Fruit fly (Drosophila melanogaster) whole organism, embryonic: Measurements from ENCODE around the gene Ubqn.

Experiments used
- Antp ChIP-seq: fragments of 200-800 bp; sonication (Bioruptor generic); optimal IDR thresholded peaks from 3 replicates; lab custom pipeline; 2016; ENCODE audit warnings: missing biosample characterization, missing genetic modification characterization
- CG10274 ChIP-seq: fragments of 200-800 bp; sonication (Bioruptor generic); optimal IDR thresholded peaks from 3 replicates; lab custom pipeline; 2017; ENCODE audit warnings: missing biosample characterization, mild to moderate bottlenecking, missing genetic modification characterization
- CG10959 ChIP-seq: fragments of 200-800 bp; sonication (Bioruptor generic); IDR thresholded peaks from 2 replicates; pipeline ENCODE4 v1.3.6; 2022; ENCODE audit warnings: missing biosample characterization, missing genetic modification characterization
- CG11247 ChIP-seq: fragments of 200-800 bp; sonication (Bioruptor generic); IDR thresholded peaks from 2 replicates; pipeline ENCODE4 v1.3.6; 2022; ENCODE audit warnings: missing biosample characterization, missing genetic modification characterization
- CG13775 ChIP-seq: fragments of 200-800 bp; sonication (Bioruptor generic); optimal IDR thresholded peaks from 3 replicates; lab custom pipeline; 2017; ENCODE audit warnings: missing biosample characterization, mild to moderate bottlenecking, missing genetic modification characterization
- CG18262 ChIP-seq: fragments of 200-800 bp; optimal IDR thresholded peaks from 3 replicates; lab custom pipeline; 2019; ENCODE audit warnings: missing biosample characterization, mild to moderate bottlenecking, missing genetic modification characterization, moderate library complexity
- CG2120 ChIP-seq: fragments of 200-800 bp; sonication (Bioruptor generic); optimal IDR thresholded peaks from 3 replicates; lab custom pipeline; 2016; ENCODE audit warnings: missing biosample characterization, missing genetic modification characterization
- CG32767 ChIP-seq: fragments of 200-800 bp; sonication (Bioruptor generic); IDR thresholded peaks from 2 replicates; pipeline ENCODE4 v1.3.6; 2022; ENCODE audit warnings: missing biosample characterization, missing genetic modification characterization
- CG34224 ChIP-seq: fragments of 200-800 bp; sonication (Bioruptor generic); IDR thresholded peaks from 3 replicates; pipeline ENCODE4 v1.3.6; 2022; ENCODE audit warnings: missing biosample characterization, missing genetic modification characterization; ENCODE audit not compliant: partially characterized antibody
- CG34376 ChIP-seq: fragments of 200-800 bp; sonication (Bioruptor generic); optimal IDR thresholded peaks from 2 replicates; lab custom pipeline; 2018; ENCODE audit warnings: missing biosample characterization, mild to moderate bottlenecking, missing genetic modification characterization
- CG6683 ChIP-seq: fragments of 200-800 bp; sonication (Bioruptor generic); optimal IDR thresholded peaks from 2 replicates; lab custom pipeline; 2017; ENCODE audit warnings: missing biosample characterization, mild to moderate bottlenecking, missing genetic modification characterization, missing genetic modification reagents
- CG6791 ChIP-seq: fragments of 200-800 bp; sonication (Bioruptor generic); IDR thresholded peaks from 3 replicates; pipeline ENCODE4 v1.3.6; 2022; ENCODE audit warnings: missing biosample characterization, missing genetic modification characterization; ENCODE audit not compliant: partially characterized antibody
- CG7556 ChIP-seq: fragments of 200-800 bp; sonication (Bioruptor generic); optimal IDR thresholded peaks from 2 replicates; lab custom pipeline; 2017; ENCODE audit warnings: missing biosample characterization, mild to moderate bottlenecking, missing genetic modification characterization
- CG7786 ChIP-seq: fragments of 200-800 bp; sonication (Bioruptor generic); optimal IDR thresholded peaks from 2 replicates; lab custom pipeline; 2016; ENCODE audit warnings: missing biosample characterization, missing genetic modification characterization
- CG8281 ChIP-seq: fragments of 200-800 bp; sonication (Bioruptor generic); optimal IDR thresholded peaks from 2 replicates; lab custom pipeline; 2018; ENCODE audit warnings: missing biosample characterization, mild to moderate bottlenecking, missing genetic modification characterization, moderate library complexity
- CG9215 ChIP-seq: fragments of 200-800 bp; sonication (Bioruptor generic); IDR thresholded peaks from 2 replicates; pipeline ENCODE4 v1.3.6; 2022; ENCODE audit warnings: missing biosample characterization, missing genetic modification characterization
- CG9727 ChIP-seq: fragments of 200-800 bp; sonication (Bioruptor generic); optimal IDR thresholded peaks from 3 replicates; lab custom pipeline; 2017; ENCODE audit warnings: missing biosample characterization, mild to moderate bottlenecking, missing genetic modification characterization
- CkIIα-i1 ChIP-seq: fragments of 200-800 bp; sonication (Bioruptor generic); IDR thresholded peaks from 2 replicates; pipeline ENCODE4 v1.3.6; 2022; ENCODE audit warnings: missing biosample characterization, missing genetic modification characterization
- Fer3 ChIP-seq: fragments of 200-800 bp; sonication (Bioruptor generic); optimal IDR thresholded peaks from 2 replicates; lab custom pipeline; 2018; ENCODE audit warnings: missing biosample characterization, mild to moderate bottlenecking, missing genetic modification characterization, moderate library complexity
- Hr78 ChIP-seq, 2 experiments: fragments of 200-800 bp in 1 of 2; fragments of >200 bp in 1 of 2; sonication (Bioruptor generic) in 1 of 2; optimal IDR thresholded peaks; 2 replicates each; lab custom pipeline; 2017 to 2019; ENCODE audit warnings: missing biosample characterization in 2 of 2, missing genetic modification characterization in 2 of 2, mild to moderate bottlenecking in 1 of 2, moderate library complexity in 1 of 2
- Med ChIP-seq: fragments of 200-800 bp; sonication (Bioruptor generic); peaks from one replicate; lab custom pipeline; 2016; ENCODE audit warnings: missing biosample characterization, missing genetic modification characterization, mild to moderate bottlenecking, inconsistent platforms, moderate library complexity
- Oli ChIP-seq: fragments of 200-800 bp; sonication (Bioruptor generic); optimal IDR thresholded peaks from 2 replicates; lab custom pipeline; 2018; ENCODE audit warnings: missing biosample characterization, mild to moderate bottlenecking, missing genetic modification characterization, moderate library complexity
- Pdp1 ChIP-seq, 2 experiments: fragments of 200-800 bp; sonication (Bioruptor generic); optimal IDR thresholded peaks; 3 replicates each; lab custom pipeline; 2016; ENCODE audit warnings: missing biosample characterization in 2 of 2, missing genetic modification characterization in 2 of 2, mild to moderate bottlenecking in 1 of 2, moderate library complexity in 1 of 2
- Poxn ChIP-seq: fragments of 200-800 bp; sonication (Bioruptor generic); IDR thresholded peaks from 2 replicates; pipeline ENCODE4 v1.3.6; 2022; ENCODE audit warnings: missing biosample characterization, missing genetic modification characterization
- Ptx1 ChIP-seq: fragments of 200-800 bp; sonication (Bioruptor generic); IDR thresholded peaks from 2 replicates; pipeline ENCODE4 v1.3.6; 2022; ENCODE audit warnings: missing biosample characterization, missing genetic modification characterization
- Ravus ChIP-seq: fragments of 200-800 bp; sonication (Bioruptor generic); IDR thresholded peaks from 2 replicates; pipeline ENCODE4 v1.3.6; 2022; ENCODE audit warnings: missing biosample characterization, missing genetic modification characterization
- Scr ChIP-seq: fragments of 200-800 bp; sonication (Bioruptor generic); IDR thresholded peaks from 2 replicates; pipeline ENCODE4 v1.3.6; 2022; ENCODE audit warnings: missing biosample characterization, missing genetic modification characterization; ENCODE audit not compliant: partially characterized antibody
- Sin3A ChIP-seq: fragments of >200 bp; optimal IDR thresholded peaks from 2 replicates; lab custom pipeline; 2018
- Sry-δ ChIP-seq: fragments of 200-800 bp; sonication (Bioruptor generic); optimal IDR thresholded peaks from 2 replicates; lab custom pipeline; 2016; ENCODE audit warnings: missing biosample characterization, missing genetic modification characterization
- ab ChIP-seq: fragments of 200-800 bp; sonication (Bioruptor generic); optimal IDR thresholded peaks from 2 replicates; lab custom pipeline; 2016; ENCODE audit warnings: missing biosample characterization, missing genetic modification characterization
- ato ChIP-seq: fragments of 200-800 bp; sonication (Bioruptor generic); IDR thresholded peaks from 2 replicates; pipeline ENCODE4 v1.3.6; 2022; ENCODE audit warnings: missing biosample characterization, missing genetic modification characterization; ENCODE audit not compliant: partially characterized antibody
- cato ChIP-seq: fragments of 200-800 bp; sonication (Bioruptor generic); optimal IDR thresholded peaks from 2 replicates; lab custom pipeline; 2016; ENCODE audit warnings: missing biosample characterization, missing genetic modification characterization, borderline replicate concordance
- dmrt11E ChIP-seq: fragments of 200-800 bp; sonication (Bioruptor generic); optimal IDR thresholded peaks from 3 replicates; lab custom pipeline; 2018; ENCODE audit warnings: missing biosample characterization, mild to moderate bottlenecking, missing genetic modification characterization, moderate library complexity
- eve ChIP-seq, 2 experiments: fragments of >200 bp; optimal IDR thresholded peaks; 2 replicates each; lab custom pipeline; 2017; ENCODE audit warnings: missing biosample characterization in 2 of 2, missing genetic modification characterization in 2 of 2
- eyg ChIP-seq: fragments of 200-800 bp; sonication (Bioruptor generic); optimal IDR thresholded peaks from 3 replicates; lab custom pipeline; 2016; ENCODE audit warnings: missing biosample characterization, missing genetic modification characterization
- fd64A ChIP-seq: fragments of 200-800 bp; sonication (Bioruptor generic); optimal IDR thresholded peaks from 3 replicates; lab custom pipeline; 2018; ENCODE audit warnings: missing biosample characterization, mild to moderate bottlenecking, missing genetic modification characterization
- gem ChIP-seq: fragments of 200-800 bp; sonication (Bioruptor generic); optimal IDR thresholded peaks from 2 replicates; lab custom pipeline; 2019; ENCODE audit warnings: missing biosample characterization, mild to moderate bottlenecking, missing genetic modification characterization, moderate library complexity
- gfzf ChIP-seq: fragments of 200-800 bp; sonication (Bioruptor generic); optimal IDR thresholded peaks from 2 replicates; lab custom pipeline; 2016; ENCODE audit warnings: missing biosample characterization, mild to moderate bottlenecking, missing genetic modification characterization, moderate library complexity
- h ChIP-seq: fragments of >200 bp; optimal IDR thresholded peaks from 2 replicates; lab custom pipeline; 2017
- inv ChIP-seq: fragments of 200-800 bp; sonication (Bioruptor generic); IDR thresholded peaks from 2 replicates; pipeline ENCODE4 v1.3.6; 2022; ENCODE audit warnings: missing biosample characterization, missing genetic modification characterization; ENCODE audit not compliant: partially characterized antibody
- kay ChIP-seq: fragments of 200-800 bp; sonication (Bioruptor generic); optimal IDR thresholded peaks from 2 replicates; lab custom pipeline; 2016; ENCODE audit warnings: missing biosample characterization, missing genetic modification characterization
- kni ChIP-seq: fragments of 200-800 bp; sonication (Bioruptor generic); optimal IDR thresholded peaks from 3 replicates; lab custom pipeline; 2017; ENCODE audit warnings: mild to moderate bottlenecking, missing biosample characterization, missing genetic modification reagents, missing genetic modification characterization
- knrl ChIP-seq: fragments of 200-800 bp; sonication (Bioruptor generic); IDR thresholded peaks from 3 replicates; pipeline ENCODE4 v1.3.6; 2022; ENCODE audit warnings: missing biosample characterization, missing genetic modification characterization; ENCODE audit not compliant: partially characterized antibody
- mirr ChIP-seq: fragments of 200-800 bp; sonication (Bioruptor generic); optimal IDR thresholded peaks from 3 replicates; lab custom pipeline; 2018; ENCODE audit warnings: missing biosample characterization, mild to moderate bottlenecking, missing genetic modification characterization
- sna ChIP-seq: fragments of 200-800 bp; sonication (Bioruptor generic); IDR thresholded peaks from 2 replicates; pipeline ENCODE4 v1.3.6; 2022; ENCODE audit warnings: missing biosample characterization, missing genetic modification characterization; ENCODE audit not compliant: partially characterized antibody
- unc-4 ChIP-seq: fragments of 200-800 bp; sonication (Bioruptor generic); IDR thresholded peaks from 2 replicates; pipeline ENCODE4 v1.3.6; 2022; ENCODE audit warnings: missing biosample characterization, missing genetic modification characterization; ENCODE audit not compliant: partially characterized antibody
- zfh1 ChIP-seq: fragments of 200-800 bp; sonication (Bioruptor generic); IDR thresholded peaks from 3 replicates; pipeline ENCODE4 v1.3.6; 2022; ENCODE audit warnings: missing biosample characterization, missing genetic modification characterization

The Ubqn gene

DNA sequence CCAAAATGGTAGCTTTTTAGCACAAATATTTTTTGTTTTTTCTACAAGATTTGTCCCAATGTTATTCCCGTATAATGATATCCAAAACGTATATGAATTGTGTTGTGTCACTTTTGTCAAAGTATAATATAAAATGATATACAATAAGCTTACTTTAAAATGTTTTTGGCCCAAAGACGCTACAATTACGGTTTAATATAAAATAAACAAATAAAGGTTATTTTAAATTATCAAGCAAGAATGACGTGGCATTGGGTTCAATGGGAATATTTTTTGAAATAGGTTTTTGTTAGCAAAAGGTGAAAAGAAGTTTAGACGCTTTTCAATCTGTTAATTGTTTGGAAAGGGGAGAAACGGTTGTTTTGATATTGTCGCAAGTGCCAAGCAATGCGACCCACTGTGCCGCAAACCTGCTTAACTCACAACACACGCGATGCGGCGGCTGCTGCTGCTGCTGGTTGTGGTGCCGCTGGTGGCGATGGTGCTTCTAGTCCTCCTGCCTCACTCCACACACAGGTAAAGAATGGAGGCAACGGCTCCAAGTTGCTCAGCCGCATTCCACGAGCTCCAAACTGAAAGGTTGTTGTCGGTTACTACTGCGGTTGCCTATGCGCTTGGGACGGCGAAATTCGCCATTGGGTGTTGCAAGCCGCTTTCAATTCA lies 20.3 kb upstream of the Ubqn start (continued):
- TF ChIP-seq CG7786 (GFP tag; lab: Kevin White, UChicago) (no peak), dmrt11E (peak; percentile 70), CG7556 (GFP tag; lab: Kevin White, UChicago) (peak; percentile 85), Ravus (GFP tag; lab: Robert Waterston, UW) (no peak), cato (GFP tag; lab: Kevin White, UChicago) (peak; percentile 29), CG13775 (peak; percentile 67), Fer3 (tag; lab: Kevin White, UChicago) (peak; percentile 44), Med (GFP tag; lab: Kevin White, UChicago) (peak; percentile 64), h (lab: Kevin White, UChicago) (no peak), CG10274 (peak; percentile 25), CG2120 (peak; percentile 62), CG34376 (peak; percentile 58)

DNA sequence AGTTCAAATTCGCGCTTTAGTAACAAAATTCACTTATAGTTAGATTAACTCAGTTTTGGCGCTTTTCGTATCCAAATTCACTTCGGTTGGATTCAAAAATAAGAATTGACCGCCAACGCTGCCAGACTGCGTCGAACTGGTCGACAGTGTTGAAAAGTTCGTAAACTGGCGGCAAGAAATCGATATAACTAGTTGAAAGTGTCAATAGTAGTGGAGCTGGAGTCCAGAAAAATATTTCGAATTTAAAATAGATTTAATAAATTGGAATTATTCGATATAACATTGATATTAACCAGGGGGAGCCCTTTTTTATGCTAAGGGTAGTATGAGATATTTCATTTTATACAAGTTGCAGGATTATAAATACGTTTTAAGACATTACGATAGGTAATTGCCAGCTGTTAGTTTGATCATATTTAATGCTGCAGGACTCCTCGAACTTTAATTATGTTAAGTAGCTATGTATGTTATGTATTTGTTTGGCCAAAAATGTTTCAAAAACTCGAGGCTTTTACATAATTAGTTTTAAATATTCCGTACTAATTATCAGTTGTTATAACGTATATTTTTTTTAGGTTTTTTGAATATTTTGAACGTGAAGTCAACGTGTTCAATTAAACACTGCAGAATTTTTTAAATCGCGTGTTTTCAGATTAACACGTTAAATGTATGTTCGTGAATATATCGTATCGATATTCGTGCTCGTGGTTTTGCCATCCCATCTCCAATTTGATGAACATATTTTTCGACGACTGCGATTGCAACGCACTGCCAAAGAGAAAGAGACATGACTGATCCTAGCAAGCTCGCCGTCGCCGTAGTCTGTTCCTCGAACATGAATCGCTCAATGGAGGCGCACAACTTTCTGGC lies 19.5 kb upstream of the Ubqn start, which contains the start of the genes CG14223 and Ssu72:
CG14223 (minus strand) TSS at position 113 of the 870 bp plus-strand sequence.
Ssu72 (plus strand) TSS at position 703 of the 870 bp plus-strand sequence.
- TF ChIP-seq Scr (GFP tag; lab: Robert Waterston, UW) (peak; percentile 84), CG10959 (GFP tag; lab: Robert Waterston, UW) (no peak), CG11247 (GFP tag; lab: Robert Waterston, UW) (no peak), fd64A (GFP tag; lab: Kevin White, UChicago) (no peak), eyg (no peak), gfzf (no peak), CG34224 (GFP tag; lab: Robert Waterston, UW) (peak; percentile 75), ab (GFP tag; lab: Kevin White, UChicago) (no peak), eve (GFP tag; optimal IDR thresholded peaks at IDR 0.05; lab: Kevin White, UChicago) (no peak), knrl (GFP tag; lab: Robert Waterston, UW) (peak; percentile 78; the same call in 2 of the 3 replicates), Poxn (GFP tag; lab: Robert Waterston, UW) (no peak), CkIIα-i1 (GFP tag; lab: Robert Waterston, UW) (no peak), CG32767 (GFP tag; lab: Robert Waterston, UW) (no peak), Sry-δ (GFP tag; lab: Kevin White, UChicago) (peak; percentile 78), CG8281 (tag; lab: Kevin White, UChicago) (no peak), kni (GFP tag; lab: Kevin White, UChicago) (no peak), CG9727 (GFP tag; lab: Kevin White, UChicago) (no peak), Pdp1 (GFP tag; optimal IDR thresholded peaks at IDR 0.05; lab: Kevin White, UChicago) (no peak), Ptx1 (GFP tag; lab: Robert Waterston, UW) (no peak), h (lab: Kevin White, UChicago) (no peak), Antp (GFP tag; lab: Kevin White, UChicago) (no peak), inv (peak; percentile 72), zfh1 (no peak), gem (peak; percentile 13), CG6791 (peak; percentile 78), mirr (GFP tag; lab: Kevin White, UChicago) (no peak), CG6683 (GFP tag; lab: Kevin White, UChicago) (no peak), unc-4 (GFP tag; lab: Robert Waterston, UW) (peak; percentile 62), Hr78 (GFP tag; optimal IDR thresholded peaks at IDR 0.05; lab: Kevin White, UChicago) (no peak), CG18262 (peak; percentile 8), ato (peak; percentile 64), Oli (tag; lab: Kevin White, UChicago) (no peak), kay (GFP tag; lab: Kevin White, UChicago) (no peak), sna (GFP tag; lab: Robert Waterston, UW) (peak; percentile 74), CG9215 (GFP tag; lab: Robert Waterston, UW) (no peak), Sin3A (lab: Kevin White, UChicago) (peak; percentile 22)
